Worm (Caenorhabditis elegans) whole organism, L4/young adult: ENCODE results near the gene mdt-17.

Source experiments
- W03F9.2 ChIP-seq: fragments of 150-350 bp; optimal IDR thresholded peaks from 2 replicates; lab custom pipeline; 2014; ENCODE audit warnings: missing biosample characterization, missing genetic modification characterization
- dao-5 ChIP-seq: sonication (generic microtip); optimal IDR thresholded peaks from 2 replicates; lab custom pipeline; 2016; ENCODE audit warnings: missing genotype, missing genetic modification characterization, moderate library complexity, missing compliant biosample characterization
- him-1 ChIP-seq: sonication (generic microtip); optimal IDR thresholded peaks from 2 replicates; lab custom pipeline; 2016; ENCODE audit warnings: missing genotype, missing genetic modification reagents, missing genetic modification characterization, missing compliant biosample characterization

ce11 chrV:20311519-20311918 lies 44.5 kb upstream of the mdt-17 start, which contains the start of gene clec-262:
- TF ChIP-seq him-1 (no peak), dao-5 (tag; lab: Kevin White, UChicago) (no peak), W03F9.2 (no peak)
